Fruit fly (Drosophila melanogaster): ENCODE measurements around the gene CG11563.

The CG11563 gene

dm6 chr3R:31771790-31772576 is 35.1 kb downstream of the CG11563 start, which contains the start of the genes betaGlu and sip3 (continued):
- TF ChIP-seq CG10267 (tag; optimal IDR thresholded peaks at IDR 0.05), result peak; percentile 37
- TF ChIP-seq sc (optimal IDR thresholded peaks at IDR 0.05), result no peak
- no peak for TF ChIP-seq sc (GFP tag; optimal IDR thresholded peaks at IDR 0.05)
- TF ChIP-seq chn (GFP tag; optimal IDR thresholded peaks at IDR 0.05), result peak; percentile 13
- no peak for TF ChIP-seq CG6765 (GFP tag; optimal IDR thresholded peaks at IDR 0.05)
- peak; percentile 61 for TF ChIP-seq MESR4 (GFP tag; optimal IDR thresholded peaks at IDR 0.05)
- no peak for TF ChIP-seq CG14050 (GFP tag; IDR thresholded peaks at IDR 0.05)
- no peak for TF ChIP-seq NC2α (GFP tag; optimal IDR thresholded peaks at IDR 0.05)
- no peak for TF ChIP-seq chm (GFP tag; IDR thresholded peaks at IDR 0.05)
- peak; percentile 3 for TF ChIP-seq CG13624 (GFP tag; optimal IDR thresholded peaks at IDR 0.05)
- TF ChIP-seq CG2889 (GFP tag; IDR thresholded peaks at IDR 0.05), result no peak
- TF ChIP-seq zf30C (GFP tag; optimal IDR thresholded peaks at IDR 0.05), result no peak
- no peak for TF ChIP-seq shn (GFP tag; optimal IDR thresholded peaks at IDR 0.05)
- no peak for TF ChIP-seq Hr39 (optimal IDR thresholded peaks at IDR 0.05)
- peak; percentile 27; the same call in 1 of the 2 replicates for TF ChIP-seq Rfx (GFP tag; IDR thresholded peaks at IDR 0.05)
- TF ChIP-seq esg (GFP tag; conservative IDR thresholded peaks at IDR 0.05), result no peak
- TF ChIP-seq Eip74EF (GFP tag; optimal IDR thresholded peaks at IDR 0.05), result no peak
- no peak for TF ChIP-seq CG7372 (GFP tag; IDR thresholded peaks at IDR 0.05)
- peak; percentile 92 for TF ChIP-seq Opbp (GFP tag; IDR thresholded peaks at IDR 0.05; ENCODE audit: partially characterized antibody)
- no peak for TF ChIP-seq CG4328 (GFP tag; optimal IDR thresholded peaks at IDR 0.05)
- no peak for TF ChIP-seq CG6654 (GFP tag; optimal IDR thresholded peaks at IDR 0.05)
- TF ChIP-seq CG3838 (GFP tag; optimal IDR thresholded peaks at IDR 0.05), result no peak
- no peak for TF ChIP-seq Bdp1 (GFP tag; optimal IDR thresholded peaks at IDR 0.05)
- TF ChIP-seq danr (GFP tag; IDR thresholded peaks at IDR 0.05), result no peak
- no peak for TF ChIP-seq CG12942 (GFP tag; optimal IDR thresholded peaks at IDR 0.05)
- TF ChIP-seq lilli (GFP tag; optimal IDR thresholded peaks at IDR 0.05), result peak; percentile 61
- TF ChIP-seq gsb (GFP tag; IDR thresholded peaks at IDR 0.05), result no peak
- TF ChIP-seq CG32767 (GFP tag; IDR thresholded peaks at IDR 0.05), result no peak
- no peak for TF ChIP-seq CG15696 (tag; optimal IDR thresholded peaks at IDR 0.05)
- peak; percentile 93 for TF ChIP-seq HLH4C (GFP tag; IDR thresholded peaks at IDR 0.05; ENCODE audit: partially characterized antibody)
- TF ChIP-seq CG17802 (tag; optimal IDR thresholded peaks at IDR 0.05), result no peak
- peak; percentile 8 for TF ChIP-seq ftz-f1 (GFP tag; optimal IDR thresholded peaks at IDR 0.05)
- no peak for TF ChIP-seq Hr51 (GFP tag; optimal IDR thresholded peaks at IDR 0.05)
- TF ChIP-seq prd (optimal IDR thresholded peaks at IDR 0.05), result no peak
- no peak for TF ChIP-seq prd (GFP tag; IDR thresholded peaks at IDR 0.05)
- peak; percentile 19 for TF ChIP-seq CG13775 (GFP tag; optimal IDR thresholded peaks at IDR 0.05)
- TF ChIP-seq ara (GFP tag; IDR thresholded peaks at IDR 0.05), result no peak
- TF ChIP-seq Lim3 (GFP tag; IDR thresholded peaks at IDR 0.05), result no peak
- no peak for TF ChIP-seq bowl (GFP tag; IDR thresholded peaks at IDR 0.05)
- TF ChIP-seq CG10209 (GFP tag; optimal IDR thresholded peaks at IDR 0.05), result no peak
- TF ChIP-seq dm (GFP tag; optimal IDR thresholded peaks at IDR 0.05), result no peak
- peak; percentile 15 for TF ChIP-seq mam (GFP tag; optimal IDR thresholded peaks at IDR 0.05)
- peak; percentile 14 for TF ChIP-seq pho (GFP tag; optimal IDR thresholded peaks at IDR 0.05)
- peak; percentile 91 for TF ChIP-seq ato (GFP tag; IDR thresholded peaks at IDR 0.05; ENCODE audit: partially characterized antibody)
- TF ChIP-seq CG15479 (GFP tag; optimal IDR thresholded peaks at IDR 0.05), result no peak
- TF ChIP-seq Atf6 (GFP tag; IDR thresholded peaks at IDR 0.05), result no peak
- TF ChIP-seq wek (GFP tag; optimal IDR thresholded peaks at IDR 0.05), result no peak
- TF ChIP-seq CG7271 (tag; optimal IDR thresholded peaks at IDR 0.05), result no peak
- TF ChIP-seq CG7556 (GFP tag; optimal IDR thresholded peaks at IDR 0.05), result no peak
- no peak for TF ChIP-seq zfh1 (GFP tag; IDR thresholded peaks at IDR 0.05)
- TF ChIP-seq CG8089 (GFP tag; optimal IDR thresholded peaks at IDR 0.05), result no peak
- TF ChIP-seq CTCF (GFP tag; optimal IDR thresholded peaks at IDR 0.05), result no peak
